Worm (Caenorhabditis elegans) whole organism, L1 larva: ENCODE results near the gene srxa-10.

Experiments
- ceh-82 ChIP-seq, 3 experiments: fragments of 150-350 bp in 1 of 3; sonication (generic microtip) in 2 of 3; optimal IDR thresholded peaks; 2 replicates each; lab custom pipeline; 2014 to 2017; ENCODE audit warnings: missing biosample characterization in 3 of 3, missing genetic modification characterization in 3 of 3
- dsc-1 ChIP-seq: sonication (generic microtip); optimal IDR thresholded peaks from 2 replicates; lab custom pipeline; 2016; ENCODE audit warnings: mild to moderate bottlenecking, missing genetic modification characterization, missing compliant biosample characterization
- isw-1 ChIP-seq: fragments of 200-800 bp; sonication (Bioruptor generic); IDR thresholded peaks from 2 replicates; pipeline ENCODE4 v1.3.6; 2022; ENCODE audit warnings: missing genetic modification characterization, missing compliant biosample characterization
- mef-2 ChIP-seq: fragments of 150-350 bp; optimal IDR thresholded peaks from 2 replicates; lab custom pipeline; 2014; ENCODE audit warnings: missing biosample characterization, missing genetic modification characterization
- nhr-19 ChIP-seq: fragments of 200-800 bp; sonication (Bioruptor generic); conservative IDR thresholded peaks from 2 replicates; pipeline ENCODE4 v1.3.6; 2022; ENCODE audit warnings: missing genetic modification characterization, missing compliant biosample characterization
- nhr-76 ChIP-seq: sonication (generic microtip); optimal IDR thresholded peaks from 2 replicates; lab custom pipeline; 2017; ENCODE audit warnings: missing biosample characterization, missing genetic modification characterization
- nhr-84 ChIP-seq: sonication (generic microtip); optimal IDR thresholded peaks from 2 replicates; lab custom pipeline; 2017; ENCODE audit warnings: missing biosample characterization, missing genetic modification characterization

- TF ChIP-seq ceh-82 (tag; optimal IDR thresholded peaks at IDR 0.05; lab: Kevin White, UChicago) (no peak), mef-2 (tag; lab: Kevin White, UChicago) (no peak), nhr-84 (tag; lab: Kevin White, UChicago) (no peak), nhr-76 (tag; lab: Kevin White, UChicago) (no peak), isw-1 (GFP tag; lab: Robert Waterston, UW) (no peak), nhr-19 (GFP tag; lab: Robert Waterston, UW) (no peak), dsc-1 (no peak)
Observed at ce11 chrIII:9782483-9783081, 13.8 kb downstream of the srxa-10 start, which contains the start of gene R10E11.6.
